Worm (Caenorhabditis elegans): ENCODE data around the gene srg-15.

Gene srg-15

DNA sequence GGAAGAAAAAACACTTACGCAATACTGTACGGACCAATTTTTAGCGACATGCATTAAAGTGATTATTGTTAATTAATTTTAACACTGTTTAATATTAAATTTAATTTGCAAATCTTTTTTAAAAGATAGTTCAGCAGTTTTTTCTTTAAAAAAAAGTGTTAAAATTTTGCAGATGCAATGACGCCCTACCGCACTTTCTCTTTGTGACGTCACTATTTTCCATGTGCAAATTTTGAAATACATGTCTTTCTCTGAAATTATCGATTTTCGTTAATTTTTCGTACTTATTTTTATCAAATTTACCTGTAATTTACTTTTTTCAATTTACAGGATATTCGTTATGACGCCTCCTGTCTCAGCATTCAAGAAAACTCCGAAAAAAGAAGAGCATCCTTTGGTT lies 48.7 kb downstream of the srg-15 start, which contains the start of the genes piga-1 and eif-2Bepsilon (continued):
- TF ChIP-seq C16A3.4 (tag; optimal IDR thresholded peaks at IDR 0.05) (peak; percentile 46), nhr-47 (tag; optimal IDR thresholded peaks at IDR 0.05) (peak; percentile 28), lin-15B (tag; optimal IDR thresholded peaks at IDR 0.05) (peak; percentile 30), skn-1 (tag; optimal IDR thresholded peaks at IDR 0.05) (peak; percentile 59)

DNA sequence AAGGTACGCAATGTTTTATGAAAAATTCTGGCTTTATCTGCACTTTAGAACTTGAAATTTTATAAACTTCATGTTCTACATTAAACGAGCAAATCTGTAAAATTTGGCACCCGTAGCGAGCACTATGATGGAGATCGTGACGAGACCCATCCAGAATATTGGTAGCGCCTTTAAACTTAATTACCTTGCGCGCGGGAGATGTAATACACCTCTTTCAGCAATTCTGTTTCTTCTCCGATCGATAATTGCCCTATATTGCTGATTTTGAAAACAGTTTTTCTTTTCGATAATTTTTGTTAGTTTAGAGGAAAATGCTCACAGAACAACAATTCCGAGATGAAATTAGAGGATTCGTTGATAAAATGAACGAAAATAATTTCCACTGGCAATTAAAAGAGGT lies 51.4 kb downstream of the srg-15 start, which contains the start of gene atg-10:
Gene atg-10 (plus strand): TSS at position 301 of the 400 bp plus-strand sequence.
- TF ChIP-seq nhr-11 (tag; optimal IDR thresholded peaks at IDR 0.05) = no peak
- TF ChIP-seq grh-1 (GFP tag; IDR thresholded peaks at IDR 0.05) = no peak
- TF ChIP-seq efl-3 (GFP tag; optimal IDR thresholded peaks at IDR 0.05) = no peak
- no peak for TF ChIP-seq nhr-12 (tag; optimal IDR thresholded peaks at IDR 0.05)
- TF ChIP-seq ceh-63 (GFP tag; optimal IDR thresholded peaks at IDR 0.05) = no peak
- no peak for TF ChIP-seq ceh-90 (tag; optimal IDR thresholded peaks at IDR 0.05)
- no peak for TF ChIP-seq ets-5 (GFP tag; IDR thresholded peaks at IDR 0.05)
- TF ChIP-seq nhr-76 (tag; optimal IDR thresholded peaks at IDR 0.05) = no peak
- TF ChIP-seq nhr-90 (tag; optimal IDR thresholded peaks at IDR 0.05; ENCODE audit: poor library complexity) = no peak
- no peak for TF ChIP-seq dsc-1 (tag; optimal IDR thresholded peaks at IDR 0.05)
- no peak for TF ChIP-seq lsy-2 (tag; optimal IDR thresholded peaks at IDR 0.05)
- no peak for TF ChIP-seq swsn-7 (tag; optimal IDR thresholded peaks at IDR 0.05)
- no peak for TF ChIP-seq lin-13 (GFP tag; optimal IDR thresholded peaks at IDR 0.05)
- no peak for TF ChIP-seq lin-35 (GFP tag; optimal IDR thresholded peaks at IDR 0.05)
- no peak for TF ChIP-seq irx-1 (tag; optimal IDR thresholded peaks at IDR 0.05)
